Fruit fly (Drosophila melanogaster) whole organism, embryonic: ENCODE measurements around the gene CG4004.
A peak's percentile ranks its signal among the peaks of the same experiment; 100 is the strongest.

Source experiments
- Awh ChIP-seq: fragments of 200-800 bp; sonication (Bioruptor generic); IDR thresholded peaks from 2 replicates; pipeline ENCODE4, ENCODE4 v1.3.6; 2022; ENCODE audit warnings: missing biosample characterization, missing genetic modification characterization
- B-H1 ChIP-seq: fragments of 200-800 bp; sonication (Bioruptor generic); IDR thresholded peaks from 3 replicates; pipeline ENCODE4 v1.3.6; 2022; ENCODE audit warnings: missing biosample characterization, missing genetic modification characterization
- CG11247 ChIP-seq: fragments of 200-800 bp; sonication (Bioruptor generic); IDR thresholded peaks from 2 replicates; pipeline ENCODE4 v1.3.6; 2022; ENCODE audit warnings: missing biosample characterization, missing genetic modification characterization
- CG12071 ChIP-seq: fragments of 200-800 bp; sonication (Bioruptor generic); optimal IDR thresholded peaks from 3 replicates; lab custom pipeline; 2018; ENCODE audit warnings: missing biosample characterization, mild to moderate bottlenecking, missing genetic modification characterization
- CG12391 ChIP-seq: fragments of 200-800 bp; sonication (Bioruptor generic); optimal IDR thresholded peaks from 3 replicates; lab custom pipeline; 2018; ENCODE audit warnings: missing biosample characterization, mild to moderate bottlenecking, missing genetic modification characterization, moderate library complexity
- CG13296 ChIP-seq: fragments of 200-800 bp; sonication (Bioruptor generic); optimal IDR thresholded peaks from 3 replicates; lab custom pipeline; 2018; ENCODE audit warnings: missing biosample characterization, mild to moderate bottlenecking, missing genetic modification characterization
- CG15479 ChIP-seq: fragments of 200-800 bp; sonication (Bioruptor generic); optimal IDR thresholded peaks from 3 replicates; lab custom pipeline; 2019; ENCODE audit warnings: missing biosample characterization, mild to moderate bottlenecking, missing genetic modification characterization, moderate library complexity
- CG17361 ChIP-seq: fragments of 200-800 bp; sonication (Bioruptor generic); IDR thresholded peaks from 3 replicates; pipeline ENCODE4 v1.3.6; 2022; ENCODE audit warnings: missing biosample characterization, missing genetic modification characterization
- CG1832 ChIP-seq: fragments of 200-800 bp; sonication (Bioruptor generic); optimal IDR thresholded peaks from 2 replicates; lab custom pipeline; 2017; ENCODE audit warnings: missing biosample characterization, mild to moderate bottlenecking, missing genetic modification characterization, inconsistent platforms
- CG2202 ChIP-seq: fragments of 200-800 bp; sonication (Bioruptor generic); optimal IDR thresholded peaks from 2 replicates; lab custom pipeline; 2018; ENCODE audit warnings: missing biosample characterization, mild to moderate bottlenecking, missing genetic modification characterization
- CG2712 ChIP-seq: fragments of 200-800 bp; optimal IDR thresholded peaks from 3 replicates; lab custom pipeline; 2019; ENCODE audit warnings: missing biosample characterization, mild to moderate bottlenecking, missing genetic modification characterization, moderate library complexity
- CG32767 ChIP-seq: fragments of 200-800 bp; sonication (Bioruptor generic); IDR thresholded peaks from 2 replicates; pipeline ENCODE4 v1.3.6; 2022; ENCODE audit warnings: missing biosample characterization, missing genetic modification characterization
- CG4360 ChIP-seq: fragments of 200-800 bp; sonication (Bioruptor generic); IDR thresholded peaks from 2 replicates; pipeline ENCODE4 v1.3.6; 2022; ENCODE audit warnings: missing biosample characterization, missing genetic modification characterization
- CG5245 ChIP-seq: fragments of 200-800 bp; sonication (Bioruptor generic); optimal IDR thresholded peaks from 3 replicates; lab custom pipeline; 2016; ENCODE audit warnings: missing biosample characterization, missing genetic modification characterization
- CG5953 ChIP-seq: fragments of 200-800 bp; sonication (Bioruptor generic); IDR thresholded peaks from 2 replicates; pipeline ENCODE4 v1.3.6; 2022; ENCODE audit warnings: missing biosample characterization, missing genetic modification characterization
- CG6272 ChIP-seq: fragments of 200-800 bp; sonication (Bioruptor generic); IDR thresholded peaks from 2 replicates; pipeline ENCODE4 v1.3.6; 2022; ENCODE audit warnings: missing biosample characterization, missing genetic modification characterization
- CG8765 ChIP-seq: fragments of 200-800 bp; sonication (Bioruptor generic); IDR thresholded peaks from 2 replicates; pipeline ENCODE4 v1.3.6; 2022; ENCODE audit warnings: missing biosample characterization, missing genetic modification characterization
- CG9215 ChIP-seq: fragments of 200-800 bp; sonication (Bioruptor generic); IDR thresholded peaks from 2 replicates; pipeline ENCODE4 v1.3.6; 2022; ENCODE audit warnings: missing biosample characterization, missing genetic modification characterization
- Chrac-16 ChIP-seq: fragments of 200-800 bp; sonication (Bioruptor generic); optimal IDR thresholded peaks from 3 replicates; lab custom pipeline; 2016; ENCODE audit warnings: missing biosample characterization, missing genetic modification characterization
- CkIIα-i1 ChIP-seq: fragments of 200-800 bp; sonication (Bioruptor generic); IDR thresholded peaks from 2 replicates; pipeline ENCODE4 v1.3.6; 2022; ENCODE audit warnings: missing biosample characterization, missing genetic modification characterization
- Dll ChIP-seq: fragments of 200-800 bp; sonication (Bioruptor generic); IDR thresholded peaks from 4 replicates; pipeline ENCODE4 v1.3.6; 2022; ENCODE audit warnings: missing biosample characterization, missing genetic modification characterization; ENCODE audit not compliant: partially characterized antibody
- E2f2 ChIP-seq: fragments of 200-800 bp; sonication (Bioruptor generic); IDR thresholded peaks from 2 replicates; pipeline ENCODE4 v1.3.6; 2022; ENCODE audit warnings: missing biosample characterization, missing genetic modification characterization
- Elba2 ChIP-seq: fragments of 200-800 bp; sonication (Bioruptor generic); optimal IDR thresholded peaks from 3 replicates; lab custom pipeline; 2016; ENCODE audit warnings: missing biosample characterization, missing genetic modification characterization
- Hr39 ChIP-seq: fragments of >200 bp; optimal IDR thresholded peaks from 2 replicates; lab custom pipeline; 2017
- Hsf ChIP-seq: fragments of 200-800 bp; sonication (Bioruptor generic); optimal IDR thresholded peaks from 3 replicates; lab custom pipeline; 2016; ENCODE audit warnings: missing biosample characterization, missing genetic modification characterization
- Lpt ChIP-seq: fragments of >200 bp; optimal IDR thresholded peaks from 2 replicates; lab custom pipeline; 2018; ENCODE audit warnings: missing biosample characterization, missing genetic modification characterization
- Mad ChIP-seq: fragments of 200-800 bp; sonication (Bioruptor generic); optimal IDR thresholded peaks from 2 replicates; lab custom pipeline; 2016; ENCODE audit warnings: missing biosample characterization, missing genetic modification characterization
- NK7.1 ChIP-seq: fragments of 200-800 bp; sonication (Bioruptor generic); optimal IDR thresholded peaks from 3 replicates; lab custom pipeline; 2016; ENCODE audit warnings: missing biosample characterization, missing genetic modification characterization
- Nf-YB ChIP-seq: fragments of 200-800 bp; sonication (Bioruptor generic); optimal IDR thresholded peaks from 3 replicates; lab custom pipeline; 2019; ENCODE audit warnings: missing biosample characterization, mild to moderate bottlenecking, missing genetic modification characterization, moderate library complexity
- Oaz ChIP-seq: fragments of 200-800 bp; sonication (Bioruptor generic); IDR thresholded peaks from 2 replicates; pipeline ENCODE4 v1.3.6; 2022; ENCODE audit warnings: missing biosample characterization, missing genetic modification characterization
- Sin3A ChIP-seq: fragments of >200 bp; optimal IDR thresholded peaks from 2 replicates; lab custom pipeline; 2018
- Six4 ChIP-seq: fragments of 200-800 bp; sonication (Bioruptor generic); optimal IDR thresholded peaks from 2 replicates; lab custom pipeline; 2016; ENCODE audit warnings: missing biosample characterization, missing genetic modification characterization
- Sry-β ChIP-seq: fragments of 200-800 bp; sonication (Bioruptor generic); optimal IDR thresholded peaks from 2 replicates; lab custom pipeline; 2018; ENCODE audit warnings: missing biosample characterization, mild to moderate bottlenecking, missing genetic modification characterization, moderate library complexity
- Tbp ChIP-seq: fragments of >200 bp; optimal IDR thresholded peaks from 2 replicates; lab custom pipeline; 2018; ENCODE audit warnings: missing biosample characterization, missing genetic modification characterization
- amos ChIP-seq: fragments of 200-800 bp; sonication (Bioruptor generic); IDR thresholded peaks from 2 replicates; pipeline ENCODE4 v1.3.6; 2022; ENCODE audit warnings: missing biosample characterization, missing genetic modification characterization; ENCODE audit not compliant: partially characterized antibody
- ato ChIP-seq: fragments of 200-800 bp; sonication (Bioruptor generic); IDR thresholded peaks from 2 replicates; pipeline ENCODE4 v1.3.6; 2022; ENCODE audit warnings: missing biosample characterization, missing genetic modification characterization; ENCODE audit not compliant: partially characterized antibody
- dmrt11E ChIP-seq: fragments of 200-800 bp; sonication (Bioruptor generic); optimal IDR thresholded peaks from 3 replicates; lab custom pipeline; 2018; ENCODE audit warnings: missing biosample characterization, mild to moderate bottlenecking, missing genetic modification characterization, moderate library complexity
- emc ChIP-seq: fragments of 200-800 bp; sonication (Bioruptor generic); optimal IDR thresholded peaks from 2 replicates; lab custom pipeline; 2016; ENCODE audit warnings: missing biosample characterization, missing genetic modification characterization
- fd96Cb ChIP-seq: fragments of 200-800 bp; sonication (Bioruptor generic); optimal IDR thresholded peaks from 2 replicates; lab custom pipeline; 2018; ENCODE audit warnings: missing biosample characterization, mild to moderate bottlenecking, missing genetic modification characterization, moderate library complexity
- lola ChIP-seq, 3 experiments: fragments of >200 bp in 2 of 3; fragments of 200-800 bp in 1 of 3; sonication (Bioruptor generic) in 1 of 3; optimal IDR thresholded peaks; 2 replicates each; lab custom pipeline; 2017 to 2019; ENCODE audit warnings: missing biosample characterization in 3 of 3, missing genetic modification characterization in 3 of 3, mild to moderate bottlenecking in 1 of 3, moderate library complexity in 1 of 3
- lov ChIP-seq, 2 experiments: fragments of 200-800 bp in 1 of 2; fragments of >200 bp in 1 of 2; sonication (Bioruptor generic) in 1 of 2; IDR thresholded peaks in 1 of 2; optimal IDR thresholded peaks in 1 of 2; 2 replicates in 1 of 2; 3 replicates in 1 of 2; pipeline versions ENCODE4 v1.3.6 to Lab custom; 2017 to 2022; ENCODE audit warnings: missing biosample characterization in 1 of 2, missing genetic modification characterization in 1 of 2
- nau ChIP-seq: fragments of 200-800 bp; sonication (Bioruptor generic); optimal IDR thresholded peaks from 3 replicates; lab custom pipeline; 2017; ENCODE audit warnings: missing biosample characterization, mild to moderate bottlenecking, missing genetic modification characterization, missing genetic modification reagents
- sd ChIP-seq: fragments of 200-800 bp; sonication (Bioruptor generic); optimal IDR thresholded peaks from 3 replicates; lab custom pipeline; 2018; ENCODE audit warnings: missing biosample characterization, mild to moderate bottlenecking, missing genetic modification characterization, moderate library complexity
- shn ChIP-seq: fragments of 200-800 bp; sonication (Bioruptor generic); optimal IDR thresholded peaks from 3 replicates; lab custom pipeline; 2016; ENCODE audit warnings: missing biosample characterization, missing genetic modification characterization
- sna ChIP-seq: fragments of 200-800 bp; sonication (Bioruptor generic); IDR thresholded peaks from 2 replicates; pipeline ENCODE4 v1.3.6; 2022; ENCODE audit warnings: missing biosample characterization, missing genetic modification characterization; ENCODE audit not compliant: partially characterized antibody
- tup ChIP-seq: fragments of 200-800 bp; sonication (Bioruptor generic); optimal IDR thresholded peaks from 2 replicates; lab custom pipeline; 2016; ENCODE audit warnings: missing biosample characterization, mild to moderate bottlenecking, missing genetic modification characterization, moderate library complexity
- tx ChIP-seq: fragments of 200-800 bp; sonication (Bioruptor generic); optimal IDR thresholded peaks from 2 replicates; lab custom pipeline; 2016; ENCODE audit warnings: missing biosample characterization, missing genetic modification characterization
- yki ChIP-seq: fragments of >200 bp; optimal IDR thresholded peaks from 3 replicates; lab custom pipeline; 2018
- zen ChIP-seq: fragments of 200-800 bp; sonication (Bioruptor generic); optimal IDR thresholded peaks from 3 replicates; lab custom pipeline; 2018; ENCODE audit warnings: missing biosample characterization, mild to moderate bottlenecking, missing genetic modification characterization, moderate library complexity
- zf30C ChIP-seq: fragments of 200-800 bp; sonication (Bioruptor generic); optimal IDR thresholded peaks from 3 replicates; lab custom pipeline; 2018; ENCODE audit warnings: missing biosample characterization, mild to moderate bottlenecking, missing genetic modification characterization

The CG4004 gene

DNA sequence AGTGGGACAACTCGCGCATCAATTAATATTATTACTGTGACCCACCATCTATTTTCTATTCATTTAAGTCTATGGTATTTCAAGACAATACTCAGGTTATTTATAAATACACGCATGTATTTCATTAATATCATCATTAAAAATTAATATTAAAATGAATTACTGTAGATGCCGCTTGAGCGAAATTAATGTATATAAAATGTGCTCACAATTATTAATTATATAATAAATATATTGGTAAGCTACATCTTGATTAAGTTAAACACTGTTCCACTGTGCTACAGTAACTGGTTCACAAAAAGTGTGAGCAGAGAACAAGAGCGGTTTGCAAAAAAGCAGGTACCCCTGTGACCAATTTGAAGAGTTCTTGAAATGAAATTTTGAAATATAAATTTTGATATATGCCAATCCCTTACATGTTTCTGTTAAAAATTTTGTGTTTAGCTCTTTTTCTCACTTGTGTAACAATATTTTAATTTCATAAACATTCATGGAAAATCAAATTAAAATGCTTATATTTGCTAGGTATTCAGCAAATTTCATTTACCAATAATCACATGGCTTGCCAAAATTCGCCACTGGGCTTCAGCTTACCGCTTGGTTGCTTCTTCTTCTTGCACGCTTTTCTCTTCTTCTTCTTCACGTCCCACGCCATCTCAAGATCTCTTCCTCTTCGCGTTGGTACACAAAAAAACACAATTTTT, 7.1 kb downstream of the CG4004 start:
- TF ChIP-seq CG13296 (GFP tag; lab: Kevin White, UChicago) (peak; percentile 100), tx (GFP tag; lab: Kevin White, UChicago) (peak; percentile 100), Awh (GFP tag; lab: Robert Waterston, UW) (peak; percentile 98), NK7.1 (GFP tag; lab: Kevin White, UChicago) (peak; percentile 100), Sin3A (no peak), Six4 (GFP tag; lab: Kevin White, UChicago) (peak; percentile 100), CG12391 (peak; percentile 100), CG5953 (GFP tag; lab: Robert Waterston, UW) (peak; percentile 99), CG15479 (GFP tag; lab: Kevin White, UChicago) (peak; percentile 95), CG17361 (GFP tag; lab: Robert Waterston, UW) (peak; percentile 100), fd96Cb (peak; percentile 100), CG4360 (GFP tag; lab: Robert Waterston, UW) (peak; percentile 83), CG11247 (GFP tag; lab: Robert Waterston, UW) (peak; percentile 99), Chrac-16 (GFP tag; lab: Kevin White, UChicago) (peak; percentile 99), yki (lab: Kevin White, UChicago) (no peak), E2f2 (GFP tag; lab: Robert Waterston, UW) (peak; percentile 95), emc (peak; percentile 100), lola (GFP tag; optimal IDR thresholded peaks at IDR 0.05; lab: Kevin White, UChicago) (peak in 2 of 3 experiments; percentile 40 to 100), Nf-YB (GFP tag; lab: Kevin White, UChicago) (peak; percentile 93), sd (tag; lab: Kevin White, UChicago) (peak; percentile 99), sna (GFP tag; lab: Robert Waterston, UW) (peak; percentile 40; the same call in 1 of the 2 replicates), CG32767 (GFP tag; lab: Robert Waterston, UW) (peak; percentile 100), Sry-β (GFP tag; lab: Kevin White, UChicago) (peak; percentile 75), ato (no peak), CG5245 (GFP tag; lab: Kevin White, UChicago) (peak; percentile 99), zf30C (GFP tag; lab: Kevin White, UChicago) (peak; percentile 50), CG2202 (tag; lab: Kevin White, UChicago) (peak; percentile 95), Oaz (GFP tag; lab: Robert Waterston, UW) (peak; percentile 99), CG1832 (GFP tag; lab: Kevin White, UChicago) (no peak), nau (GFP tag; lab: Kevin White, UChicago) (peak; percentile 100), tup (GFP tag; lab: Kevin White, UChicago) (peak; percentile 99), CG12071 (peak; percentile 99), Lpt (GFP tag; lab: Kevin White, UChicago) (no peak), Tbp (GFP tag; lab: Kevin White, UChicago) (no peak), CG9215 (peak; percentile 100), zen (tag; lab: Kevin White, UChicago) (peak; percentile 100), B-H1 (GFP tag; lab: Robert Waterston, UW) (peak; percentile 99), amos (GFP tag; lab: Robert Waterston, UW) (0 out of 2 replicates have a peak, but pooled peaks have one; percentile 26), Hsf (GFP tag; lab: Kevin White, UChicago) (peak; percentile 100), CG6272 (GFP tag; lab: Robert Waterston, UW) (peak; percentile 99), CG8765 (GFP tag; lab: Robert Waterston, UW) (peak; percentile 98), Mad (peak; percentile 100), Elba2 (GFP tag; lab: Kevin White, UChicago) (peak; percentile 94), lov (optimal IDR thresholded peaks at IDR 0.05; lab: Kevin White, UChicago) (no peak), lov (GFP tag; IDR thresholded peaks at IDR 0.05; lab: Robert Waterston, UW) (peak; percentile 98), Hr39 (lab: Kevin White, UChicago) (no peak), shn (peak; percentile 100), Dll (peak; percentile 45; the same call in 1 of the 4 replicates), dmrt11E (peak; percentile 100), CG2712 (tag; lab: Kevin White, UChicago) (peak; percentile 100), CkIIα-i1 (GFP tag; lab: Robert Waterston, UW) (peak; percentile 98)
